Worm (Caenorhabditis elegans) whole organism, L1 larva: ENCODE measurements around the gene M88.4.

Experiments used
- ama-1 ChIP-seq: fragments of 150-350 bp; optimal IDR thresholded peaks from 2 replicates; lab custom pipeline; 2014
- blmp-1 ChIP-seq: fragments of 150-350 bp; optimal IDR thresholded peaks from 2 replicates; lab custom pipeline; 2014; ENCODE audit warnings: missing biosample characterization, missing genetic modification characterization
- fkh-10 ChIP-seq: sonication (generic microtip); optimal IDR thresholded peaks from 2 replicates; lab custom pipeline; 2017; ENCODE audit warnings: missing biosample characterization, missing genetic modification reagents, missing genetic modification characterization
- lir-3 ChIP-seq: sonication (generic microtip); optimal IDR thresholded peaks from 2 replicates; lab custom pipeline; 2016; ENCODE audit warnings: mild to moderate bottlenecking, missing genetic modification characterization, moderate library complexity, missing compliant biosample characterization; ENCODE audit not compliant: poor library complexity
- mdl-1 ChIP-seq, 2 experiments: fragments of 150-350 bp; optimal IDR thresholded peaks; 2 replicates each; lab custom pipeline; 2014 to 2017; ENCODE audit warnings: missing biosample characterization in 2 of 2, missing genetic modification characterization in 2 of 2, inconsistent platforms in 1 of 2
- snpc-4 ChIP-seq: fragments of 150-350 bp; optimal IDR thresholded peaks from 2 replicates; lab custom pipeline; 2014; ENCODE audit warnings: missing biosample characterization, missing genetic modification characterization
- unc-30 ChIP-seq: sonication (generic microtip); optimal IDR thresholded peaks from 2 replicates; lab custom pipeline; 2017; ENCODE audit warnings: missing biosample characterization, missing genetic modification characterization
- unc-62 ChIP-seq: fragments of 150-350 bp; optimal IDR thresholded peaks from 2 replicates; lab custom pipeline; 2014; ENCODE audit warnings: missing biosample characterization, missing genetic modification reagents, missing genetic modification characterization
- unc-98 ChIP-seq: fragments of 200-800 bp; sonication (Bioruptor generic); IDR thresholded peaks from 2 replicates; pipeline ENCODE4 v1.3.6; 2022; ENCODE audit warnings: missing genetic modification characterization, missing compliant biosample characterization
- zag-1 ChIP-seq: fragments of 150-350 bp; optimal IDR thresholded peaks from 2 replicates; lab custom pipeline; 2014; ENCODE audit warnings: missing biosample characterization, missing genetic modification characterization
- ztf-11 ChIP-seq, 2 experiments: sonication (generic microtip); optimal IDR thresholded peaks; 2 replicates each; lab custom pipeline; 2016 to 2017; ENCODE audit warnings: missing genetic modification characterization in 2 of 2, missing biosample characterization in 1 of 2, missing compliant biosample characterization in 1 of 2
- ztf-4 ChIP-seq: fragments of 150-350 bp; optimal IDR thresholded peaks from 2 replicates; lab custom pipeline; 2014; ENCODE audit warnings: missing biosample characterization, missing genetic modification characterization

ce11 chrIII:4502559-4503240, 46.1 kb upstream of the M88.4 start:
- TF ChIP-seq unc-62 (GFP tag; lab: Kevin White, UChicago) (no peak), ztf-4 (tag; lab: Kevin White, UChicago) (no peak), ama-1 (no peak), blmp-1 (no peak), unc-98 (GFP tag; lab: Robert Waterston, UW) (no peak), ztf-11 (tag; optimal IDR thresholded peaks at IDR 0.05; lab: Kevin White, UChicago) (no peak), unc-30 (tag; lab: Kevin White, UChicago) (no peak), snpc-4 (tag; lab: Kevin White, UChicago) (no peak), lir-3 (tag; lab: Kevin White, UChicago) (no peak), fkh-10 (no peak), zag-1 (tag; lab: Kevin White, UChicago) (no peak), mdl-1 (tag; optimal IDR thresholded peaks at IDR 0.05; lab: Kevin White, UChicago) (no peak)
